Worm (Caenorhabditis elegans): Measurements from ENCODE around the gene K01B6.4.

K01B6.4 gene

ce11 chrIII:9317601-9318000 is 20.4 kb upstream of the K01B6.4 start:
- no peak for TF ChIP-seq flh-1 (GFP tag; optimal IDR thresholded peaks at IDR 0.05)
- no peak for TF ChIP-seq unc-39 (tag; optimal IDR thresholded peaks at IDR 0.05)
- TF ChIP-seq ceh-43 (GFP tag; optimal IDR thresholded peaks at IDR 0.05), result no peak
- TF ChIP-seq pha-4 (tag; optimal IDR thresholded peaks at IDR 0.05), result no peak
- no peak for TF ChIP-seq hlh-1 (tag; optimal IDR thresholded peaks at IDR 0.05)
- no peak for TF ChIP-seq cnd-1 (tag; optimal IDR thresholded peaks at IDR 0.05)
- no peak for TF ChIP-seq nhr-12 (tag; optimal IDR thresholded peaks at IDR 0.05)
- TF ChIP-seq snpc-4 (tag; optimal IDR thresholded peaks at IDR 0.05), result no peak
- no peak for TF ChIP-seq unc-62 (GFP tag; optimal IDR thresholded peaks at IDR 0.05)
- no peak for TF ChIP-seq lin-32 (GFP tag; optimal IDR thresholded peaks at IDR 0.05)
- no peak for TF ChIP-seq ces-1 (GFP tag; optimal IDR thresholded peaks at IDR 0.05)
- TF ChIP-seq drap-1 (GFP tag; optimal IDR thresholded peaks at IDR 0.05), result no peak
- no peak for TF ChIP-seq ceh-83 (GFP tag; optimal IDR thresholded peaks at IDR 0.05)
- no peak for TF ChIP-seq lsy-2 (tag; optimal IDR thresholded peaks at IDR 0.05)
- TF ChIP-seq tbx-8 (GFP tag; optimal IDR thresholded peaks at IDR 0.05), result no peak
- no peak for TF ChIP-seq nhr-237 (tag; optimal IDR thresholded peaks at IDR 0.05)
- no peak for TF ChIP-seq sem-2 (GFP tag; optimal IDR thresholded peaks at IDR 0.05)
- no peak for TF ChIP-seq unc-120 (tag; optimal IDR thresholded peaks at IDR 0.05; ENCODE audit: poor library complexity, severe bottlenecking)

- TF ChIP-seq bed-3 (GFP tag; optimal IDR thresholded peaks at IDR 0.05), result no peak
Measured at ce11 chrIII:9315180-9315579, 17.9 kb upstream of the K01B6.4 start.

- TF ChIP-seq mab-5 (tag; optimal IDR thresholded peaks at IDR 0.05) (no peak), lin-32 (GFP tag; optimal IDR thresholded peaks at IDR 0.05) (no peak), ham-2 (GFP tag; optimal IDR thresholded peaks at IDR 0.05) (no peak), elt-1 (tag; optimal IDR thresholded peaks at IDR 0.05; ENCODE audit: borderline replicate concordance, insufficient read depth) (no peak), ceh-83 (GFP tag; optimal IDR thresholded peaks at IDR 0.05) (no peak), ces-1 (GFP tag; optimal IDR thresholded peaks at IDR 0.05) (no peak), ceh-39 (tag; optimal IDR thresholded peaks at IDR 0.05) (no peak), nhr-237 (tag; optimal IDR thresholded peaks at IDR 0.05) (no peak), sem-2 (GFP tag; optimal IDR thresholded peaks at IDR 0.05) (no peak), nhr-28 (tag; optimal IDR thresholded peaks at IDR 0.05) (no peak), sptf-1 (tag; optimal IDR thresholded peaks at IDR 0.05) (no peak), pha-4 (tag; optimal IDR thresholded peaks at IDR 0.05) (no peak), lsy-2 (tag; optimal IDR thresholded peaks at IDR 0.05) (no peak), mls-2 (tag; optimal IDR thresholded peaks at IDR 0.05) (no peak), unc-62 (GFP tag; optimal IDR thresholded peaks at IDR 0.05) (no peak), M03D4.4 (tag; optimal IDR thresholded peaks at IDR 0.05) (no peak)
Measured at ce11 chrIII:9314476-9314875, 17.2 kb upstream of the K01B6.4 start, which contains the start of gene C40H1.8. TSS of gene C40H1.8 (plus strand) at chrIII:9314717.

- no peak for TF ChIP-seq lsy-2 (tag; optimal IDR thresholded peaks at IDR 0.05)
- no peak for TF ChIP-seq mls-2 (tag; optimal IDR thresholded peaks at IDR 0.05)
- TF ChIP-seq snpc-4 (tag; optimal IDR thresholded peaks at IDR 0.05), result no peak
- TF ChIP-seq ham-2 (GFP tag; optimal IDR thresholded peaks at IDR 0.05), result no peak
- no peak for TF ChIP-seq flh-1 (GFP tag; optimal IDR thresholded peaks at IDR 0.05)
- TF ChIP-seq lin-32 (GFP tag; optimal IDR thresholded peaks at IDR 0.05), result no peak
- no peak for TF ChIP-seq unc-39 (tag; optimal IDR thresholded peaks at IDR 0.05)
- TF ChIP-seq bed-3 (GFP tag; optimal IDR thresholded peaks at IDR 0.05), result no peak
- no peak for TF ChIP-seq drap-1 (GFP tag; optimal IDR thresholded peaks at IDR 0.05)
- TF ChIP-seq sptf-1 (tag; optimal IDR thresholded peaks at IDR 0.05), result no peak
- no peak for TF ChIP-seq elt-3 (tag; optimal IDR thresholded peaks at IDR 0.05)
- TF ChIP-seq blmp-1 (tag; optimal IDR thresholded peaks at IDR 0.05), result no peak
- no peak for TF ChIP-seq ces-1 (GFP tag; optimal IDR thresholded peaks at IDR 0.05)
- TF ChIP-seq sem-2 (GFP tag; optimal IDR thresholded peaks at IDR 0.05), result no peak
- TF ChIP-seq mab-5 (tag; optimal IDR thresholded peaks at IDR 0.05), result no peak
- no peak for TF ChIP-seq ceh-39 (tag; optimal IDR thresholded peaks at IDR 0.05)
- TF ChIP-seq unc-62 (GFP tag; optimal IDR thresholded peaks at IDR 0.05), result no peak
- TF ChIP-seq nhr-2 (tag; optimal IDR thresholded peaks at IDR 0.05), result no peak
Measured at ce11 chrIII:9309840-9310239, 12.6 kb upstream of the K01B6.4 start.

ce11 chrIII:9306596-9306995 is 9.4 kb upstream of the K01B6.4 start, which contains the start of gene srx-45:
TSS of gene srx-45 (minus strand) at chrIII:9306696.
- no peak for TF ChIP-seq ceh-83 (GFP tag; optimal IDR thresholded peaks at IDR 0.05)
- no peak for TF ChIP-seq tbx-8 (GFP tag; optimal IDR thresholded peaks at IDR 0.05)
- no peak for TF ChIP-seq ceh-39 (tag; optimal IDR thresholded peaks at IDR 0.05)
- TF ChIP-seq M03D4.4 (tag; optimal IDR thresholded peaks at IDR 0.05), result no peak
- TF ChIP-seq unc-39 (tag; optimal IDR thresholded peaks at IDR 0.05), result no peak
- no peak for TF ChIP-seq mep-1 (tag; optimal IDR thresholded peaks at IDR 0.05)
- TF ChIP-seq unc-120 (tag; optimal IDR thresholded peaks at IDR 0.05; ENCODE audit: poor library complexity, severe bottlenecking), result no peak
- TF ChIP-seq blmp-1 (tag; optimal IDR thresholded peaks at IDR 0.05), result no peak
- no peak for TF ChIP-seq elt-1 (tag; optimal IDR thresholded peaks at IDR 0.05; ENCODE audit: borderline replicate concordance, insufficient read depth)
- no peak for TF ChIP-seq cnd-1 (tag; optimal IDR thresholded peaks at IDR 0.05)
- no peak for TF ChIP-seq nhr-12 (tag; optimal IDR thresholded peaks at IDR 0.05)
- no peak for TF ChIP-seq mls-2 (tag; optimal IDR thresholded peaks at IDR 0.05)
- no peak for TF ChIP-seq pha-4 (tag; optimal IDR thresholded peaks at IDR 0.05)
- no peak for TF ChIP-seq nhr-28 (tag; optimal IDR thresholded peaks at IDR 0.05)
